Worm (Caenorhabditis elegans) whole organism, mixed stage, embryonic: ENCODE data around the gene mpz-5.
A peak's percentile ranks its signal among the peaks of the same experiment; 100 is the strongest.

Experiments
- ceh-83 ChIP-seq: fragments of 200-800 bp; sonication (Bioruptor generic); optimal IDR thresholded peaks from 2 replicates; lab custom pipeline; 2018; ENCODE audit warnings: mild to moderate bottlenecking, missing genetic modification characterization, missing compliant biosample characterization
- elt-1 ChIP-seq: sonication (generic microtip); optimal IDR thresholded peaks from 2 replicates; lab custom pipeline; 2017; ENCODE audit warnings: missing genetic modification characterization, mild to moderate bottlenecking, missing compliant biosample characterization, antibody characterized with exemption, moderate library complexity, borderline replicate concordance; ENCODE audit not compliant: insufficient read depth
- elt-3 ChIP-seq: fragments of 150-350 bp; optimal IDR thresholded peaks from 2 replicates; lab custom pipeline; 2014; ENCODE audit warnings: missing biosample characterization, missing genetic modification characterization
- lin-13 ChIP-seq: fragments of 150-350 bp; optimal IDR thresholded peaks from 2 replicates; lab custom pipeline; 2014; ENCODE audit warnings: missing biosample characterization, missing genetic modification characterization
- mep-1 ChIP-seq: fragments of 150-350 bp; optimal IDR thresholded peaks from 2 replicates; lab custom pipeline; 2017; ENCODE audit warnings: missing biosample characterization, missing genetic modification reagents, missing genetic modification characterization, inconsistent platforms
- nhr-76 ChIP-seq: sonication (generic microtip); optimal IDR thresholded peaks from 2 replicates; lab custom pipeline; 2017; ENCODE audit warnings: missing biosample characterization, missing genetic modification characterization
- pha-4 ChIP-seq: fragments of 150-350 bp; optimal IDR thresholded peaks from 2 replicates; lab custom pipeline; 2018; ENCODE audit warnings: missing biosample characterization, missing genetic modification reagents, missing genetic modification characterization
- sem-2 ChIP-seq: fragments of 200-800 bp; sonication (Bioruptor generic); optimal IDR thresholded peaks from 2 replicates; lab custom pipeline; 2018; ENCODE audit warnings: mild to moderate bottlenecking, missing genetic modification characterization, missing compliant biosample characterization
- snpc-4 ChIP-seq: fragments of 150-350 bp; optimal IDR thresholded peaks from 2 replicates; lab custom pipeline; 2014; ENCODE audit warnings: missing biosample characterization, missing genetic modification characterization
- unc-39 ChIP-seq: fragments of 150-350 bp; optimal IDR thresholded peaks from 2 replicates; lab custom pipeline; 2014; ENCODE audit warnings: missing biosample characterization, missing genetic modification characterization
- zip-8 ChIP-seq: fragments of 150-350 bp; optimal IDR thresholded peaks from 2 replicates; lab custom pipeline; 2014; ENCODE audit warnings: missing biosample characterization, missing genetic modification characterization

ce11 chrIV:10368326-10368725 is 5.3 kb downstream of the mpz-5 start, which contains the start of gene iars-1:
- no peak for TF ChIP-seq elt-1
- TF ChIP-seq elt-3 (tag; lab: Kevin White, UChicago): no peak
- TF ChIP-seq nhr-76 (tag; lab: Kevin White, UChicago): no peak
- no peak for TF ChIP-seq snpc-4
- no peak for TF ChIP-seq unc-39 (tag; lab: Kevin White, UChicago)
- no peak for TF ChIP-seq pha-4 (tag; lab: Kevin White, UChicago)
- TF ChIP-seq sem-2: no peak
- no peak for TF ChIP-seq ceh-83 (GFP tag; lab: Kevin White, UChicago)
- no peak for TF ChIP-seq mep-1 (tag; lab: Kevin White, UChicago)
- TF ChIP-seq lin-13 (tag; lab: Kevin White, UChicago): no peak
- TF ChIP-seq zip-8 (tag; lab: Kevin White, UChicago): peak; percentile 67
